Worm (Caenorhabditis elegans): ENCODE results near the gene tasp-1.

The tasp-1 gene

ce11 chrIII:10746406-10746807 lies 12.7 kb upstream of the tasp-1 start (continued):
- TF ChIP-seq athp-1 (tag; optimal IDR thresholded peaks at IDR 0.05) (peak; percentile 85), tbx-9 (tag; optimal IDR thresholded peaks at IDR 0.05; ENCODE audit: borderline replicate concordance) (peak; percentile 19), F33H1.4 (GFP tag; IDR thresholded peaks at IDR 0.05) (peak; percentile 51), lin-35 (GFP tag; optimal IDR thresholded peaks at IDR 0.05) (peak in 2 of 3 experiments; percentile 7 to 38), nfya-2 (GFP tag; IDR thresholded peaks at IDR 0.05) (peak; percentile 45; the same call in 1 of the 2 replicates), lin-54 (GFP tag; optimal IDR thresholded peaks at IDR 0.05) (peak; percentile 76), ztf-26 (tag; optimal IDR thresholded peaks at IDR 0.05) (no peak), Y79H2A.3 (GFP tag; conservative IDR thresholded peaks at IDR 0.05) (peak; percentile 94), K11D2.4 (GFP tag; IDR thresholded peaks at IDR 0.05) (no peak), egl-44 (GFP tag; IDR thresholded peaks at IDR 0.05) (no peak; the same call in 1 of the 2 replicates), dpl-1 (GFP tag; optimal IDR thresholded peaks at IDR 0.05) (peak; percentile 6), F57C9.4 (tag; optimal IDR thresholded peaks at IDR 0.05) (peak; percentile 40), lin-26 (GFP tag; IDR thresholded peaks at IDR 0.05) (peak; percentile 87), ztf-25 (GFP tag; IDR thresholded peaks at IDR 0.05) (peak; percentile 11; the same call in 1 of the 2 replicates), ztf-22 (GFP tag; optimal IDR thresholded peaks at IDR 0.05) (peak; percentile 25), B0336.3 (GFP tag; IDR thresholded peaks at IDR 0.05) (peak; percentile 93; the same call in 1 of the 2 replicates), nhr-80 (tag; optimal IDR thresholded peaks at IDR 0.05) (no peak), aptf-2 (GFP tag; conservative IDR thresholded peaks at IDR 0.05) (no peak), efl-1 (GFP tag; optimal IDR thresholded peaks at IDR 0.05) (peak; percentile 62), pbrm-1 (GFP tag; IDR thresholded peaks at IDR 0.05) (peak; percentile 75; the same call in 1 of the 2 replicates), nfyb-1 (GFP tag; IDR thresholded peaks at IDR 0.05) (peak; percentile 80), F23B12.7 (tag; optimal IDR thresholded peaks at IDR 0.05; ENCODE audit: insufficient read depth) (peak; percentile 32), T07F8.4 (tag; optimal IDR thresholded peaks at IDR 0.05) (peak; percentile 44), him-1 (tag; optimal IDR thresholded peaks at IDR 0.05) (peak; percentile 69), rcor-1 (GFP tag; IDR thresholded peaks at IDR 0.05) (peak; percentile 66), attf-6 (GFP tag; IDR thresholded peaks at IDR 0.05) (peak; percentile 87), ztf-18 (tag; optimal IDR thresholded peaks at IDR 0.05) (peak; percentile 70), mes-4 (tag; optimal IDR thresholded peaks at IDR 0.05) (peak; percentile 18), ztf-28 (GFP tag; IDR thresholded peaks at IDR 0.05) (no peak), madf-3 (GFP tag; IDR thresholded peaks at IDR 0.05) (peak; percentile 84), mxl-1 (tag; optimal IDR thresholded peaks at IDR 0.05) (peak; percentile 33), let-526 (GFP tag; IDR thresholded peaks at IDR 0.05) (no peak), dox-1 (GFP tag; IDR thresholded peaks at IDR 0.05) (peak; percentile 38; the same call in 1 of the 2 replicates), rec-8 (tag; optimal IDR thresholded peaks at IDR 0.05) (peak; percentile 64 to 77), F22D6.2 (tag; optimal IDR thresholded peaks at IDR 0.05) (no peak), xnd-1 (tag; optimal IDR thresholded peaks at IDR 0.05) (peak; percentile 68), Y53G8AR.9 (GFP tag; conservative IDR thresholded peaks at IDR 0.05) (peak; percentile 94), hlh-26 (GFP tag; conservative IDR thresholded peaks at IDR 0.05) (no peak), unc-130 (GFP tag; optimal IDR thresholded peaks at IDR 0.05) (peak; percentile 85), zim-3 (tag; optimal IDR thresholded peaks at IDR 0.05) (peak; percentile 44), nhr-27 (tag; optimal IDR thresholded peaks at IDR 0.05) (no peak), repo-1 (tag; optimal IDR thresholded peaks at IDR 0.05) (peak; percentile 1), egrh-3 (GFP tag; IDR thresholded peaks at IDR 0.05) (0 out of 2 replicates have a peak, but pooled peaks have one; percentile 7), Y56A3A.18 (GFP tag; IDR thresholded peaks at IDR 0.05) (peak; percentile 73; the same call in 1 of the 2 replicates), T26A5.8 (tag; optimal IDR thresholded peaks at IDR 0.05) (peak; percentile 91), zfh-2 (GFP tag; conservative IDR thresholded peaks at IDR 0.05) (no peak), nhr-120 (GFP tag; IDR thresholded peaks at IDR 0.05) (no peak), ceh-40 (GFP tag; IDR thresholded peaks at IDR 0.05) (peak; percentile 70; the same call in 1 of the 2 replicates)

Data from whole organism, young adult.